Worm (Caenorhabditis elegans): ENCODE results near the gene sdz-13.

Gene sdz-13

ce11 chrIV:10902476-10902875 lies 23.0 kb upstream of the sdz-13 start:
- TF ChIP-seq egl-13 (tag; optimal IDR thresholded peaks at IDR 0.05) (no peak), lsy-2 (tag; optimal IDR thresholded peaks at IDR 0.05) (no peak), nhr-28 (tag; optimal IDR thresholded peaks at IDR 0.05) (no peak), lin-39 (tag; optimal IDR thresholded peaks at IDR 0.05) (no peak), egl-27 (tag; optimal IDR thresholded peaks at IDR 0.05) (no peak), ztf-4 (tag; optimal IDR thresholded peaks at IDR 0.05) (no peak), ceh-82 (tag; optimal IDR thresholded peaks at IDR 0.05) (no peak), fkh-4 (tag; optimal IDR thresholded peaks at IDR 0.05; ENCODE audit: borderline replicate concordance) (no peak), sptf-1 (tag; optimal IDR thresholded peaks at IDR 0.05) (no peak), mab-9 (GFP tag; IDR thresholded peaks at IDR 0.05) (no peak), fkh-8 (tag; optimal IDR thresholded peaks at IDR 0.05) (no peak), xbp-1 (tag; optimal IDR thresholded peaks at IDR 0.05) (no peak), jun-1 (tag; optimal IDR thresholded peaks at IDR 0.05) (no peak), nhr-237 (tag; optimal IDR thresholded peaks at IDR 0.05) (no peak), nhr-12 (tag; optimal IDR thresholded peaks at IDR 0.05) (no peak), nhr-77 (tag; optimal IDR thresholded peaks at IDR 0.05) (no peak), aha-1 (tag; optimal IDR thresholded peaks at IDR 0.05) (no peak), ceh-63 (GFP tag; optimal IDR thresholded peaks at IDR 0.05) (no peak), unc-86 (tag; optimal IDR thresholded peaks at IDR 0.05) (no peak), F16B12.6 (tag; optimal IDR thresholded peaks at IDR 0.05) (no peak)

- no peak for TF ChIP-seq mdl-1 (tag; optimal IDR thresholded peaks at IDR 0.05)
- TF ChIP-seq fkh-4 (tag; optimal IDR thresholded peaks at IDR 0.05; ENCODE audit: borderline replicate concordance): no peak
- no peak for TF ChIP-seq tlp-1 (tag; optimal IDR thresholded peaks at IDR 0.05)
- no peak for TF ChIP-seq pax-3 (tag; optimal IDR thresholded peaks at IDR 0.05)
- no peak for TF ChIP-seq nhr-85 (tag)
- no peak for TF ChIP-seq swsn-7 (tag; optimal IDR thresholded peaks at IDR 0.05)
- no peak for TF ChIP-seq zag-1 (tag; optimal IDR thresholded peaks at IDR 0.05)
- TF ChIP-seq hlh-17 (GFP tag; optimal IDR thresholded peaks at IDR 0.05; ENCODE audit: borderline replicate concordance): no peak
- no peak for TF ChIP-seq unc-62 (GFP tag; optimal IDR thresholded peaks at IDR 0.05)
- no peak for TF ChIP-seq nhr-90 (tag; optimal IDR thresholded peaks at IDR 0.05; ENCODE audit: poor library complexity)
- TF ChIP-seq lir-3 (tag; optimal IDR thresholded peaks at IDR 0.05; ENCODE audit: poor library complexity): no peak
- TF ChIP-seq nhr-47 (tag; optimal IDR thresholded peaks at IDR 0.05): no peak
- no peak for TF ChIP-seq lin-35 (GFP tag; optimal IDR thresholded peaks at IDR 0.05)
- no peak for TF ChIP-seq grh-1 (GFP tag; IDR thresholded peaks at IDR 0.05)
- no peak for TF ChIP-seq unc-130 (tag; optimal IDR thresholded peaks at IDR 0.05)
- no peak for TF ChIP-seq fos-1 (tag; optimal IDR thresholded peaks at IDR 0.05)
Measured at ce11 chrIV:10900083-10900482, 20.6 kb upstream of the sdz-13 start, which contains the start of gene srlf-30. Gene srlf-30 (plus strand): TSS chrIV:10900383.

ce11 chrIV:10899091-10899490 lies 19.6 kb upstream of the sdz-13 start, which contains the start of the genes F13E9.9 and F13E9.19:
Gene F13E9.9 (minus strand): TSS chrIV:10899191.
Gene F13E9.19 (plus strand): TSS chrIV:10899406.
- no peak for TF ChIP-seq nhr-19 (GFP tag; conservative IDR thresholded peaks at IDR 0.05)
- no peak for TF ChIP-seq nhr-84 (tag; optimal IDR thresholded peaks at IDR 0.05)
- no peak for TF ChIP-seq nhr-90 (tag; optimal IDR thresholded peaks at IDR 0.05; ENCODE audit: poor library complexity)
- TF ChIP-seq mab-9 (GFP tag; IDR thresholded peaks at IDR 0.05): no peak

- no peak for TF ChIP-seq ceh-63 (GFP tag; optimal IDR thresholded peaks at IDR 0.05)
- no peak for TF ChIP-seq sptf-1 (tag; optimal IDR thresholded peaks at IDR 0.05)
- TF ChIP-seq hpl-2 (GFP tag; optimal IDR thresholded peaks at IDR 0.05): no peak
- no peak for TF ChIP-seq F16B12.6 (tag; optimal IDR thresholded peaks at IDR 0.05)
- TF ChIP-seq isw-1 (GFP tag; IDR thresholded peaks at IDR 0.05): no peak
- TF ChIP-seq nhr-20 (tag; optimal IDR thresholded peaks at IDR 0.05): no peak
- TF ChIP-seq nhr-90 (tag; optimal IDR thresholded peaks at IDR 0.05; ENCODE audit: poor library complexity): no peak
- no peak for TF ChIP-seq hlh-17 (GFP tag; optimal IDR thresholded peaks at IDR 0.05; ENCODE audit: borderline replicate concordance)
- no peak for TF ChIP-seq ztf-11 (tag; optimal IDR thresholded peaks at IDR 0.05)
- TF ChIP-seq fos-1 (tag; optimal IDR thresholded peaks at IDR 0.05): no peak
Measured at ce11 chrIV:10898160-10898559, 18.7 kb upstream of the sdz-13 start.

All from whole organism, L1 larva.